Fruit fly (Drosophila melanogaster) whole organism, embryonic: ENCODE data around the gene Eig71Ea.

ENCODE experiments used
- Aef1 ChIP-seq: fragments of 200-800 bp; sonication (Bioruptor generic); IDR thresholded peaks from 3 replicates; pipeline ENCODE4 v1.3.6; 2022; ENCODE audit warnings: missing biosample characterization, missing genetic modification characterization
- CG10959 ChIP-seq: fragments of 200-800 bp; sonication (Bioruptor generic); IDR thresholded peaks from 2 replicates; pipeline ENCODE4 v1.3.6; 2022; ENCODE audit warnings: missing biosample characterization, missing genetic modification characterization
- CG11456 ChIP-seq: fragments of 200-800 bp; sonication (Bioruptor generic); IDR thresholded peaks from 3 replicates; pipeline ENCODE4 v1.3.6; 2022; ENCODE audit warnings: missing biosample characterization, missing genetic modification characterization
- CG11504 ChIP-seq: fragments of 200-800 bp; sonication (Bioruptor generic); optimal IDR thresholded peaks from 3 replicates; lab custom pipeline; 2019; ENCODE audit warnings: missing biosample characterization, mild to moderate bottlenecking, missing genetic modification characterization, moderate library complexity
- CG13296 ChIP-seq: fragments of 200-800 bp; sonication (Bioruptor generic); optimal IDR thresholded peaks from 3 replicates; lab custom pipeline; 2018; ENCODE audit warnings: missing biosample characterization, mild to moderate bottlenecking, missing genetic modification characterization
- CG13894 ChIP-seq: fragments of 200-800 bp; sonication (Bioruptor generic); optimal IDR thresholded peaks from 3 replicates; lab custom pipeline; 2018; ENCODE audit warnings: missing biosample characterization, mild to moderate bottlenecking, missing genetic modification characterization, moderate library complexity
- CG15269 ChIP-seq: fragments of 200-800 bp; sonication (Bioruptor generic); optimal IDR thresholded peaks from 2 replicates; lab custom pipeline; 2018; ENCODE audit warnings: missing biosample characterization, mild to moderate bottlenecking, missing genetic modification characterization, moderate library complexity
- CG15479 ChIP-seq: fragments of 200-800 bp; sonication (Bioruptor generic); optimal IDR thresholded peaks from 3 replicates; lab custom pipeline; 2019; ENCODE audit warnings: missing biosample characterization, mild to moderate bottlenecking, missing genetic modification characterization, moderate library complexity
- CG15514 ChIP-seq: fragments of 200-800 bp; sonication (Bioruptor generic); optimal IDR thresholded peaks from 3 replicates; lab custom pipeline; 2017; ENCODE audit warnings: missing biosample characterization, missing genetic modification characterization, mild to moderate bottlenecking, moderate library complexity, missing genetic modification reagents
- CG16779 ChIP-seq: fragments of 200-800 bp; sonication (Bioruptor generic); IDR thresholded peaks from 2 replicates; pipeline ENCODE4 v1.3.6; 2022; ENCODE audit warnings: missing biosample characterization, missing genetic modification characterization
- CG17385 ChIP-seq: fragments of 200-800 bp; sonication (Bioruptor generic); optimal IDR thresholded peaks from 3 replicates; lab custom pipeline; 2018; ENCODE audit warnings: missing biosample characterization, mild to moderate bottlenecking, missing genetic modification characterization
- CG17802 ChIP-seq: fragments of 200-800 bp; sonication (Bioruptor generic); optimal IDR thresholded peaks from 2 replicates; lab custom pipeline; 2018; ENCODE audit warnings: missing biosample characterization, mild to moderate bottlenecking, missing genetic modification characterization, moderate library complexity
- CG1792 ChIP-seq: fragments of 200-800 bp; sonication (Bioruptor generic); optimal IDR thresholded peaks from 2 replicates; lab custom pipeline; 2016; ENCODE audit warnings: missing biosample characterization, missing genetic modification characterization
- CG18764 ChIP-seq: fragments of 200-800 bp; sonication (Bioruptor generic); optimal IDR thresholded peaks from 3 replicates; lab custom pipeline; 2016; ENCODE audit warnings: missing biosample characterization, missing genetic modification characterization
- CG31388 ChIP-seq: fragments of 200-800 bp; sonication (Bioruptor generic); optimal IDR thresholded peaks from 2 replicates; lab custom pipeline; 2016; ENCODE audit warnings: missing biosample characterization, missing genetic modification characterization
- CG32532 ChIP-seq: fragments of 200-800 bp; sonication (Bioruptor generic); IDR thresholded peaks from 2 replicates; pipeline ENCODE4 v1.3.6; 2022; ENCODE audit warnings: missing biosample characterization, missing genetic modification characterization
- CG32767 ChIP-seq: fragments of 200-800 bp; sonication (Bioruptor generic); IDR thresholded peaks from 2 replicates; pipeline ENCODE4 v1.3.6; 2022; ENCODE audit warnings: missing biosample characterization, missing genetic modification characterization
- CG33213 ChIP-seq: fragments of 200-800 bp; sonication (Bioruptor generic); optimal IDR thresholded peaks from 3 replicates; lab custom pipeline; 2016; ENCODE audit warnings: missing biosample characterization, missing genetic modification characterization
- CG34376 ChIP-seq: fragments of 200-800 bp; sonication (Bioruptor generic); optimal IDR thresholded peaks from 2 replicates; lab custom pipeline; 2018; ENCODE audit warnings: missing biosample characterization, mild to moderate bottlenecking, missing genetic modification characterization
- CG4328 ChIP-seq: fragments of 200-800 bp; sonication (Bioruptor generic); optimal IDR thresholded peaks from 3 replicates; lab custom pipeline; 2017; ENCODE audit warnings: missing biosample characterization, missing genetic modification reagents, missing genetic modification characterization
- CG4854 ChIP-seq: fragments of 200-800 bp; sonication (Bioruptor generic); optimal IDR thresholded peaks from 2 replicates; lab custom pipeline; 2016; ENCODE audit warnings: missing biosample characterization, missing genetic modification characterization, inconsistent platforms
- CG7271 ChIP-seq: fragments of 200-800 bp; sonication (Bioruptor generic); optimal IDR thresholded peaks from 2 replicates; lab custom pipeline; 2018; ENCODE audit warnings: missing biosample characterization, mild to moderate bottlenecking, missing genetic modification characterization, moderate library complexity
- CG7987 ChIP-seq: fragments of 200-800 bp; sonication (Bioruptor generic); optimal IDR thresholded peaks from 2 replicates; lab custom pipeline; 2018; ENCODE audit warnings: missing biosample characterization, mild to moderate bottlenecking, missing genetic modification characterization, moderate library complexity
- CG8388 ChIP-seq: fragments of 200-800 bp; sonication (Bioruptor generic); optimal IDR thresholded peaks from 2 replicates; lab custom pipeline; 2019; ENCODE audit warnings: missing biosample characterization, mild to moderate bottlenecking, missing genetic modification characterization, moderate library complexity
- CG8478 ChIP-seq: fragments of >200 bp; optimal IDR thresholded peaks from 2 replicates; lab custom pipeline; 2018
- CoRest ChIP-seq: fragments of 200-800 bp; sonication (Bioruptor generic); optimal IDR thresholded peaks from 3 replicates; lab custom pipeline; 2018; ENCODE audit warnings: missing biosample characterization, mild to moderate bottlenecking, missing genetic modification characterization, moderate library complexity
- Dek ChIP-seq: fragments of 200-800 bp; sonication (Bioruptor generic); optimal IDR thresholded peaks from 3 replicates; lab custom pipeline; 2019; ENCODE audit warnings: missing biosample characterization, mild to moderate bottlenecking, missing genetic modification characterization, moderate library complexity
- Eip74EF ChIP-seq, 2 experiments: fragments of 200-800 bp in 1 of 2; fragments of >200 bp in 1 of 2; sonication (Bioruptor generic) in 1 of 2; optimal IDR thresholded peaks; 2 replicates each; lab custom pipeline; 2017 to 2019; ENCODE audit warnings: missing biosample characterization in 2 of 2, missing genetic modification characterization in 2 of 2, mild to moderate bottlenecking in 1 of 2, moderate library complexity in 1 of 2
- HLH54F ChIP-seq: fragments of 200-800 bp; sonication (Bioruptor generic); optimal IDR thresholded peaks from 3 replicates; lab custom pipeline; 2016; ENCODE audit warnings: missing biosample characterization, missing genetic modification characterization
- Hand ChIP-seq: fragments of 200-800 bp; sonication (Bioruptor generic); optimal IDR thresholded peaks from 2 replicates; lab custom pipeline; 2017; ENCODE audit warnings: mild to moderate bottlenecking, missing biosample characterization, missing genetic modification reagents, missing genetic modification characterization
- Mes4 ChIP-seq: fragments of 200-800 bp; sonication (Bioruptor generic); optimal IDR thresholded peaks from 2 replicates; lab custom pipeline; 2016; ENCODE audit warnings: missing biosample characterization, missing genetic modification characterization
- Mrtf ChIP-seq: fragments of 200-800 bp; sonication (Bioruptor generic); IDR thresholded peaks from 3 replicates; pipeline ENCODE4 v1.3.6; 2022; ENCODE audit warnings: missing biosample characterization, missing genetic modification characterization
- Myb ChIP-seq: fragments of 200-800 bp; sonication (Bioruptor generic); optimal IDR thresholded peaks from 2 replicates; lab custom pipeline; 2016; ENCODE audit warnings: missing biosample characterization, missing genetic modification characterization
- NfI ChIP-seq: fragments of 200-800 bp; sonication (Bioruptor generic); optimal IDR thresholded peaks from 3 replicates; lab custom pipeline; 2018; ENCODE audit warnings: missing biosample characterization, mild to moderate bottlenecking, missing genetic modification characterization, moderate library complexity
- ap ChIP-seq: fragments of 200-800 bp; sonication (Bioruptor generic); IDR thresholded peaks from 2 replicates; pipeline ENCODE4 v1.3.6; 2022; ENCODE audit warnings: missing biosample characterization, missing genetic modification characterization
- bigmax ChIP-seq: fragments of 200-800 bp; sonication (Bioruptor generic); optimal IDR thresholded peaks from 2 replicates; lab custom pipeline; 2018; ENCODE audit warnings: missing biosample characterization, mild to moderate bottlenecking, missing genetic modification characterization
- btn ChIP-seq: fragments of 200-800 bp; sonication (Bioruptor generic); optimal IDR thresholded peaks from 2 replicates; lab custom pipeline; 2016; ENCODE audit warnings: missing biosample characterization, missing genetic modification characterization
- cad ChIP-seq: fragments of >200 bp; optimal IDR thresholded peaks from 2 replicates; lab custom pipeline; 2017; ENCODE audit warnings: missing biosample characterization, missing genetic modification characterization
- chn ChIP-seq: fragments of 200-800 bp; sonication (Bioruptor generic); optimal IDR thresholded peaks from 2 replicates; lab custom pipeline; 2016; ENCODE audit warnings: missing biosample characterization, missing genetic modification characterization
- ci ChIP-seq: fragments of 200-800 bp; sonication (Bioruptor generic); IDR thresholded peaks from 3 replicates; pipeline ENCODE4 v1.3.6; 2022; ENCODE audit warnings: missing biosample characterization, missing genetic modification characterization
- da ChIP-seq: fragments of 200-800 bp; sonication (Bioruptor generic); optimal IDR thresholded peaks from 2 replicates; lab custom pipeline; 2016; ENCODE audit warnings: missing biosample characterization, missing genetic modification characterization
- gem ChIP-seq: fragments of 200-800 bp; sonication (Bioruptor generic); optimal IDR thresholded peaks from 2 replicates; lab custom pipeline; 2019; ENCODE audit warnings: missing biosample characterization, mild to moderate bottlenecking, missing genetic modification characterization, moderate library complexity
- grn ChIP-seq: fragments of 200-800 bp; sonication (Bioruptor generic); optimal IDR thresholded peaks from 3 replicates; lab custom pipeline; 2017; ENCODE audit warnings: missing biosample characterization, missing genetic modification characterization
- ind ChIP-seq: fragments of 200-800 bp; sonication (Bioruptor generic); optimal IDR thresholded peaks from 3 replicates; lab custom pipeline; 2016; ENCODE audit warnings: missing biosample characterization, missing genetic modification characterization
- knrl ChIP-seq: fragments of 200-800 bp; sonication (Bioruptor generic); IDR thresholded peaks from 3 replicates; pipeline ENCODE4 v1.3.6; 2022; ENCODE audit warnings: missing biosample characterization, missing genetic modification characterization; ENCODE audit not compliant: partially characterized antibody
- lmd ChIP-seq: fragments of 200-800 bp; sonication (Bioruptor generic); IDR thresholded peaks from 2 replicates; pipeline ENCODE4 v1.3.6; 2022; ENCODE audit warnings: missing biosample characterization, missing genetic modification characterization
- pita ChIP-seq: fragments of 200-800 bp; sonication (Bioruptor generic); optimal IDR thresholded peaks from 2 replicates; lab custom pipeline; 2017; ENCODE audit warnings: missing biosample characterization, mild to moderate bottlenecking, missing genetic modification characterization
- seq ChIP-seq: fragments of 200-800 bp; sonication (Bioruptor generic); IDR thresholded peaks from 2 replicates; pipeline ENCODE4 v1.3.6; 2022; ENCODE audit warnings: missing biosample characterization, missing genetic modification characterization
- slou ChIP-seq: fragments of 200-800 bp; sonication (Bioruptor generic); optimal IDR thresholded peaks from 3 replicates; lab custom pipeline; 2016; ENCODE audit warnings: missing biosample characterization, missing genetic modification characterization
- toy ChIP-seq: fragments of 200-800 bp; sonication (Bioruptor generic); IDR thresholded peaks from 2 replicates; pipeline ENCODE4 v1.3.6; 2022; ENCODE audit warnings: missing biosample characterization, missing genetic modification characterization
- tx ChIP-seq: fragments of 200-800 bp; sonication (Bioruptor generic); optimal IDR thresholded peaks from 2 replicates; lab custom pipeline; 2016; ENCODE audit warnings: missing biosample characterization, missing genetic modification characterization
- vfl ChIP-seq: fragments of 200-800 bp; sonication (Bioruptor generic); optimal IDR thresholded peaks from 2 replicates; lab custom pipeline; 2016; ENCODE audit warnings: missing biosample characterization, missing genetic modification characterization

Gene Eig71Ea

dm6 chr3L:15675111-15675510, 25.6 kb upstream of the Eig71Ea start (continued):
- TF ChIP-seq CoRest (tag; lab: Kevin White, UChicago), result peak; percentile 71
- no peak for TF ChIP-seq CG15514
- peak; percentile 60 for TF ChIP-seq CG11504 (tag; lab: Kevin White, UChicago)
- peak; percentile 52 for TF ChIP-seq CG17802
- no peak for TF ChIP-seq pita (GFP tag; lab: Kevin White, UChicago)
- no peak for TF ChIP-seq CG34376 (GFP tag; lab: Kevin White, UChicago)
- TF ChIP-seq ind (GFP tag; lab: Kevin White, UChicago), result peak; percentile 49
- TF ChIP-seq Mes4, result peak; percentile 53
- TF ChIP-seq btn (GFP tag; lab: Kevin White, UChicago), result peak; percentile 59
- TF ChIP-seq CG10959 (GFP tag; lab: Robert Waterston, UW), result peak; percentile 85
- no peak for TF ChIP-seq Dek (tag; lab: Kevin White, UChicago)
- TF ChIP-seq CG18764, result peak; percentile 47
- peak; percentile 66 for TF ChIP-seq da
- no peak for TF ChIP-seq CG7987 (GFP tag; lab: Kevin White, UChicago)
- TF ChIP-seq cad (GFP tag; lab: Kevin White, UChicago), result no peak
- TF ChIP-seq lmd (GFP tag; lab: Robert Waterston, UW), result peak; percentile 50; the same call in 1 of the 2 replicates
- peak; percentile 9 for TF ChIP-seq tx
- TF ChIP-seq CG31388, result no peak
- TF ChIP-seq Eip74EF (GFP tag; optimal IDR thresholded peaks at IDR 0.05; lab: Kevin White, UChicago), result no peak
- peak; percentile 87 for TF ChIP-seq gem
- no peak for TF ChIP-seq Myb (GFP tag; lab: Kevin White, UChicago)
- no peak for TF ChIP-seq seq (GFP tag; lab: Robert Waterston, UW)
- TF ChIP-seq ap (GFP tag; lab: Robert Waterston, UW), result no peak
- TF ChIP-seq CG8478 (lab: Kevin White, UChicago), result no peak
- no peak for TF ChIP-seq CG13894 (tag; lab: Kevin White, UChicago)
- peak; percentile 5 for TF ChIP-seq CG15269 (tag; lab: Kevin White, UChicago)
- no peak for TF ChIP-seq slou (GFP tag; lab: Kevin White, UChicago)
- TF ChIP-seq CG8388 (GFP tag; lab: Kevin White, UChicago), result peak; percentile 79
- TF ChIP-seq CG17385 (GFP tag; lab: Kevin White, UChicago), result peak; percentile 25
- no peak for TF ChIP-seq Mrtf (GFP tag; lab: Robert Waterston, UW)
- TF ChIP-seq Aef1 (GFP tag; lab: Robert Waterston, UW), result no peak
- no peak for TF ChIP-seq CG32767 (GFP tag; lab: Robert Waterston, UW)
- no peak for TF ChIP-seq vfl (GFP tag; lab: Kevin White, UChicago)
- no peak for TF ChIP-seq toy
- no peak for TF ChIP-seq CG16779 (GFP tag; lab: Robert Waterston, UW)
- TF ChIP-seq CG15479 (GFP tag; lab: Kevin White, UChicago), result no peak
- TF ChIP-seq HLH54F, result no peak
- no peak for TF ChIP-seq CG11456 (GFP tag; lab: Robert Waterston, UW)
- peak; percentile 29 for TF ChIP-seq CG7271 (tag; lab: Kevin White, UChicago)
- peak; percentile 62; the same call in 2 of the 3 replicates for TF ChIP-seq ci (GFP tag; lab: Robert Waterston, UW)
- no peak for TF ChIP-seq CG13296
- peak; percentile 60 for TF ChIP-seq CG33213
- TF ChIP-seq bigmax (GFP tag; lab: Kevin White, UChicago), result no peak
- TF ChIP-seq knrl (GFP tag; lab: Robert Waterston, UW), result no peak
- peak; percentile 9 for TF ChIP-seq CG1792 (GFP tag; lab: Kevin White, UChicago)
- TF ChIP-seq Hand (GFP tag; lab: Kevin White, UChicago), result no peak
- peak; percentile 38 for TF ChIP-seq CG4854 (GFP tag; lab: Kevin White, UChicago)
- TF ChIP-seq chn, result peak; percentile 78
- TF ChIP-seq grn (GFP tag; lab: Kevin White, UChicago), result no peak
- no peak for TF ChIP-seq NfI (GFP tag; lab: Kevin White, UChicago)
- no peak for TF ChIP-seq CG4328 (GFP tag; lab: Kevin White, UChicago)
- no peak for TF ChIP-seq CG32532 (GFP tag; lab: Robert Waterston, UW)
